Fruit fly (Drosophila melanogaster): ENCODE measurements around the gene Bx42.

Bx42 gene

DNA sequence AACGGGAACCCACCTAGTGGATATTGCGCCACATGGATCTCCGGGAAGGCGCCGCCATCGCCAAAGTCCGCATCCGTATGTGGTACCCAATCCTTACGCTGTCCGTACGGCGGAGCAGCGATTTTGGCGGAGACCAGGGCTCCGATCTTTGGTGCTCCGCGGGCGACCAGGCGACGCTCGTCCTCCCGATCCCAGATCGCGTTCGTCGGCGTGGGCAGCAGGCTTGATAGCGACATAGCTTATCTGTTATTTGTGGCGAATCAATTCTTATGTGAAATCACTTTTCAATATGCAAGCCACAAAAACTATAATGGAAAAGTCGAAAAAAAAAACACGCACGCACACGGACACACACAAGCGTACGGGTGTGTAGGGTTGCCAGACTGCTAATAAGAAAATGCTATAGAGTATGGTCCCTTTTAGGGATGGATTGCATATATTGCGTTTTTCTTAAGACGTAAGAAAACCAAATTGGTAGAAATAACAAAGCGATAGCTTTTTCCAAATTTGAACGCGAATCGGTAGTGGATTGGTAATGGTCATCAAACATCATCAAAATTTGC, at the start of gene Bx42:
Gene Bx42, minus strand, starts transcription at position 393 of the 563 bp plus-strand sequence.
- TF ChIP-seq woc (GFP tag; optimal IDR thresholded peaks at IDR 0.05) (peak; percentile 50), HLH106 (tag; optimal IDR thresholded peaks at IDR 0.05) (no peak), sv (GFP tag; optimal IDR thresholded peaks at IDR 0.05) (peak; percentile 1)

DNA sequence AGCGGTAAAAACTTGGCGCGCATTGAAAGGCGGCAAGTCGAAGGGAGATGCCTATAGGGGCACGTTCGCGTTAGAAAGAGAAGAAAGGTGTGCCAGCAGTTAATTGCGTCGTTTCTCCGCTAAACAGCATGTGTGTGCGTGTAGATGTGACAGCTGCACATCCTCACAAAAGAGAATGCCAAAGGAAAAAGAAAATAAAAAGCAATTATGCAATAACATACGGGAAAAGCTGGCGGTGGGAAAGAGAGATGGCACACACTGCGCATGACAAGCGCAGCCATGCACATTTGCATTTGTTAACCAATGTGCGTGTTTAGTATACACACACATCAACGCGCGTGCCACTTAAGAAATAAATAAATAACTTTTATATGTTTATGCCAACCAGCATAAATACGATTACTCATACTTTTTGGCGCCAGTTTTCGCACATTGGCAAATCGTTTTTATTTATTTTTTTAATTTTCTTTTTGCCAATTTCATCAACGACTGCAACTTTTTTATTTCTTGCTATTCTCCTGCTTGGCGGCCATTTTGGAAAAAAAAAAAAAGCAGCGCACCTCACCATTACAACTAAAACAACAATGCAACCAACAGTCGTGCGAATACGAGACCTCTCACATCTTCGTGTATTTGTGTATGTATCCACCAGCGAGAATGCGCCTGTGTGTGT, 49.4 kb upstream of the Bx42 start:
- no peak for TF ChIP-seq sv (GFP tag; optimal IDR thresholded peaks at IDR 0.05)
- no peak for TF ChIP-seq Vsx2 (GFP tag; optimal IDR thresholded peaks at IDR 0.05; ENCODE audit: partially characterized antibody)
- TF ChIP-seq HLH106 (tag; optimal IDR thresholded peaks at IDR 0.05) = peak; percentile 18
- TF ChIP-seq br (GFP tag; optimal IDR thresholded peaks at IDR 0.05) = peak; percentile 17
- TF ChIP-seq Abd-B (GFP tag; optimal IDR thresholded peaks at IDR 0.05) = no peak
- peak; percentile 8 for TF ChIP-seq sage (GFP tag; optimal IDR thresholded peaks at IDR 0.05)
- TF ChIP-seq brk (GFP tag; optimal IDR thresholded peaks at IDR 0.05) = peak; percentile 8
- TF ChIP-seq psq (GFP tag; optimal IDR thresholded peaks at IDR 0.05) = peak; percentile 67
- TF ChIP-seq Hr83 (GFP tag; optimal IDR thresholded peaks at IDR 0.05; ENCODE audit: poor library complexity, severe bottlenecking) = peak; percentile 3
- no peak for TF ChIP-seq woc (GFP tag; optimal IDR thresholded peaks at IDR 0.05)
- no peak for TF ChIP-seq ey (GFP tag; optimal IDR thresholded peaks at IDR 0.05)
- TF ChIP-seq h (GFP tag; optimal IDR thresholded peaks at IDR 0.05) = peak; percentile 23
- peak; percentile 32 for TF ChIP-seq Sp1 (GFP tag; optimal IDR thresholded peaks at IDR 0.05)
- peak; percentile 34 for TF ChIP-seq Rel (GFP tag; optimal IDR thresholded peaks at IDR 0.05)
- TF ChIP-seq Rel (tag; optimal IDR thresholded peaks at IDR 0.05) = peak; percentile 32
- no peak for TF ChIP-seq Dif (GFP tag; optimal IDR thresholded peaks at IDR 0.05; ENCODE audit: partially characterized antibody)

DNA sequence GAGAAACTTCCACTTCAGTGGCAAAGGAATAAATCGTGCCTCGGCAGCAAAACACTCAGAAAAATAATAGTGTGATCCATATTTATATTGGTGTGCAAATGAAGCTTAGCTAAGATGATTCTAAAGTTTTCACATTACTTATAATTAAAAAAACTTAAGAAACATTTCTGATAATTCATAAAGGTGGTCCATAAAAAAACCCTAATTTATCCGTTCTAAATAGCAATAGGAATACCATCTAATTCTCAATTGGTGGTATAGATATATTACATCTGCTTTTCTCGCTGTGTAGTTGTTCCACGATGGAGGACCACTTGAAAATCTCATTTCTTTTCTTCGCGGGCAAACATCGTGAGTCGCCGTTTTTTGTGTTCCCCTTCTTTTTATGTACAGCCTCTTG, 48.7 kb upstream of the Bx42 start:
- TF ChIP-seq Dfd (GFP tag; optimal IDR thresholded peaks at IDR 0.05) = no peak
- peak; percentile 67 for TF ChIP-seq h (GFP tag; optimal IDR thresholded peaks at IDR 0.05)
- TF ChIP-seq sv (GFP tag; optimal IDR thresholded peaks at IDR 0.05) = peak; percentile 14
- peak; percentile 64 for TF ChIP-seq ey (GFP tag; optimal IDR thresholded peaks at IDR 0.05)
- TF ChIP-seq CG9705 (GFP tag; optimal IDR thresholded peaks at IDR 0.05) = peak; percentile 40
- no peak for TF ChIP-seq brk (GFP tag; optimal IDR thresholded peaks at IDR 0.05)
- peak; percentile 77 for TF ChIP-seq Sp1 (GFP tag; optimal IDR thresholded peaks at IDR 0.05)
- TF ChIP-seq Jra (GFP tag; optimal IDR thresholded peaks at IDR 0.05) = no peak
- no peak for TF ChIP-seq pan (optimal IDR thresholded peaks at IDR 0.05)
- peak; percentile 70 for TF ChIP-seq fru (GFP tag; optimal IDR thresholded peaks at IDR 0.05)
- no peak for TF ChIP-seq GATAd (GFP tag; optimal IDR thresholded peaks at IDR 0.05)
- no peak for TF ChIP-seq psq (GFP tag; optimal IDR thresholded peaks at IDR 0.05)
- TF ChIP-seq Hnf4 (GFP tag; optimal IDR thresholded peaks at IDR 0.05) = peak; percentile 53
- no peak for TF ChIP-seq Hr83 (GFP tag; optimal IDR thresholded peaks at IDR 0.05; ENCODE audit: poor library complexity, severe bottlenecking)
- TF ChIP-seq woc (GFP tag; optimal IDR thresholded peaks at IDR 0.05) = peak; percentile 41
- no peak for TF ChIP-seq Mio (GFP tag; optimal IDR thresholded peaks at IDR 0.05)
- peak; percentile 56 for TF ChIP-seq dmrt93B (GFP tag; optimal IDR thresholded peaks at IDR 0.05)
- TF ChIP-seq CrebA (GFP tag; optimal IDR thresholded peaks at IDR 0.05; ENCODE audit: borderline replicate concordance) = no peak
- no peak for TF ChIP-seq Vsx2 (GFP tag; optimal IDR thresholded peaks at IDR 0.05; ENCODE audit: partially characterized antibody)
- TF ChIP-seq OdsH (GFP tag; optimal IDR thresholded peaks at IDR 0.05) = peak; percentile 33
- TF ChIP-seq usp (GFP tag; optimal IDR thresholded peaks at IDR 0.05) = no peak
- peak; percentile 57 for TF ChIP-seq br (GFP tag; optimal IDR thresholded peaks at IDR 0.05)
- peak; percentile 16 for TF ChIP-seq dsf (GFP tag; optimal IDR thresholded peaks at IDR 0.05; ENCODE audit: borderline replicate concordance)
- peak in 1 of 2 experiments; percentile 65 for TF ChIP-seq foxo (GFP tag; optimal IDR thresholded peaks at IDR 0.05)
- no peak for TF ChIP-seq tai (GFP tag; optimal IDR thresholded peaks at IDR 0.05)
- TF ChIP-seq rgr (GFP tag; optimal IDR thresholded peaks at IDR 0.05) = peak; percentile 57
- peak; percentile 40 for TF ChIP-seq sage (GFP tag; optimal IDR thresholded peaks at IDR 0.05)
- no peak for TF ChIP-seq dl (GFP tag; optimal IDR thresholded peaks at IDR 0.05; ENCODE audit: insufficient read depth in 1 of 2, partially characterized antibody in 2 of 2)
- peak; percentile 65 for TF ChIP-seq HLH106 (tag; optimal IDR thresholded peaks at IDR 0.05)

Data from whole organism, wandering third instar larva.